Worm (Caenorhabditis elegans) whole organism, L1 larva: ENCODE measurements around the gene srx-105.

Experiments
- C16A3.4 ChIP-seq: fragments of 150-350 bp; optimal IDR thresholded peaks from 2 replicates; lab custom pipeline; 2014; ENCODE audit warnings: missing biosample characterization, missing genetic modification characterization
- aly-2 ChIP-seq: fragments of 150-350 bp; optimal IDR thresholded peaks from 2 replicates; lab custom pipeline; 2014; ENCODE audit warnings: missing biosample characterization, missing genetic modification characterization
- ama-1 ChIP-seq: fragments of 150-350 bp; optimal IDR thresholded peaks from 2 replicates; lab custom pipeline; 2014
- blmp-1 ChIP-seq: fragments of 150-350 bp; optimal IDR thresholded peaks from 2 replicates; lab custom pipeline; 2014; ENCODE audit warnings: missing biosample characterization, missing genetic modification characterization
- ceh-63 ChIP-seq: fragments of 200-800 bp; sonication (Bioruptor generic); optimal IDR thresholded peaks from 2 replicates; lab custom pipeline; 2018; ENCODE audit warnings: mild to moderate bottlenecking, missing genetic modification characterization, missing compliant biosample characterization
- ceh-8 ChIP-seq: fragments of 200-800 bp; sonication (Bioruptor generic); optimal IDR thresholded peaks from 2 replicates; lab custom pipeline; 2018; ENCODE audit warnings: mild to moderate bottlenecking, missing genetic modification characterization, moderate library complexity, missing compliant biosample characterization
- ceh-82 ChIP-seq, 3 experiments: fragments of 150-350 bp in 1 of 3; sonication (generic microtip) in 2 of 3; optimal IDR thresholded peaks; 2 replicates each; lab custom pipeline; 2014 to 2017; ENCODE audit warnings: missing biosample characterization in 3 of 3, missing genetic modification characterization in 3 of 3
- dsc-1 ChIP-seq: sonication (generic microtip); optimal IDR thresholded peaks from 2 replicates; lab custom pipeline; 2016; ENCODE audit warnings: mild to moderate bottlenecking, missing genetic modification characterization, missing compliant biosample characterization
- efl-3 ChIP-seq: fragments of 200-800 bp; sonication (Bioruptor generic); optimal IDR thresholded peaks from 2 replicates; lab custom pipeline; 2018; ENCODE audit warnings: mild to moderate bottlenecking, missing genetic modification characterization, missing compliant biosample characterization
- egl-13 ChIP-seq: sonication (generic microtip); optimal IDR thresholded peaks from 2 replicates; lab custom pipeline; 2016; ENCODE audit warnings: missing genotype, missing genetic modification reagents, missing genetic modification characterization, missing compliant biosample characterization
- egl-27 ChIP-seq, 2 experiments: fragments of 150-350 bp in 1 of 2; sonication (generic microtip); optimal IDR thresholded peaks; 3 replicates each; lab custom pipeline; 2017 to 2018; ENCODE audit warnings: missing biosample characterization in 2 of 2, missing genetic modification characterization in 2 of 2, missing genetic modification reagents in 2 of 2
- elt-3 ChIP-seq, 6 experiments: fragments of 150-350 bp in 1 of 6; sonication (generic microtip); optimal IDR thresholded peaks; 2 replicates each; lab custom pipeline; 2017 to 2018; ENCODE audit warnings: missing biosample characterization in 6 of 6, missing genetic modification characterization in 6 of 6, inconsistent platforms in 1 of 6
- fkh-10 ChIP-seq: sonication (generic microtip); optimal IDR thresholded peaks from 2 replicates; lab custom pipeline; 2017; ENCODE audit warnings: missing biosample characterization, missing genetic modification reagents, missing genetic modification characterization
- fkh-4 ChIP-seq: sonication (generic microtip); optimal IDR thresholded peaks from 2 replicates; lab custom pipeline; 2016; ENCODE audit warnings: missing compliant biosample characterization, missing genetic modification characterization, borderline replicate concordance
- hlh-4 ChIP-seq: sonication (generic microtip); optimal IDR thresholded peaks from 2 replicates; lab custom pipeline; 2016; ENCODE audit warnings: mild to moderate bottlenecking, missing genetic modification characterization, missing compliant biosample characterization
- hpl-2 ChIP-seq: fragments of 150-350 bp; optimal IDR thresholded peaks from 2 replicates; lab custom pipeline; 2014; ENCODE audit warnings: missing biosample characterization, missing genetic modification reagents, missing genetic modification characterization
- lin-39 ChIP-seq: fragments of 150-350 bp; optimal IDR thresholded peaks from 2 replicates; lab custom pipeline; 2014; ENCODE audit warnings: missing biosample characterization, missing genetic modification reagents, missing genetic modification characterization
- lir-3 ChIP-seq: sonication (generic microtip); optimal IDR thresholded peaks from 2 replicates; lab custom pipeline; 2016; ENCODE audit warnings: mild to moderate bottlenecking, missing genetic modification characterization, moderate library complexity, missing compliant biosample characterization; ENCODE audit not compliant: poor library complexity
- lsy-2 ChIP-seq, 2 experiments: fragments of 150-350 bp; optimal IDR thresholded peaks; 2 replicates each; lab custom pipeline; 2014; ENCODE audit warnings: missing biosample characterization in 2 of 2, missing genetic modification characterization in 2 of 2
- mep-1 ChIP-seq: fragments of 150-350 bp; optimal IDR thresholded peaks from 2 replicates; lab custom pipeline; 2014; ENCODE audit warnings: missing biosample characterization, missing genetic modification characterization
- nhr-11 ChIP-seq: fragments of 150-350 bp; optimal IDR thresholded peaks from 2 replicates; lab custom pipeline; 2014; ENCODE audit warnings: missing biosample characterization, missing genetic modification characterization
- nhr-20 ChIP-seq: sonication (generic microtip); optimal IDR thresholded peaks from 2 replicates; lab custom pipeline; 2016; ENCODE audit warnings: mild to moderate bottlenecking, missing genetic modification characterization, missing compliant biosample characterization
- nhr-237 ChIP-seq: fragments of 150-350 bp; optimal IDR thresholded peaks from 2 replicates; lab custom pipeline; 2014; ENCODE audit warnings: missing biosample characterization, missing genetic modification characterization
- nhr-28 ChIP-seq: fragments of 150-350 bp; optimal IDR thresholded peaks from 2 replicates; lab custom pipeline; 2014; ENCODE audit warnings: missing biosample characterization, missing genetic modification characterization
- nhr-77 ChIP-seq: fragments of 150-350 bp; optimal IDR thresholded peaks from 2 replicates; lab custom pipeline; 2014; ENCODE audit warnings: missing biosample characterization, missing genetic modification characterization
- sox-4 ChIP-seq: sonication (generic microtip); optimal IDR thresholded peaks from 2 replicates; lab custom pipeline; 2016; ENCODE audit warnings: missing genetic modification characterization, missing compliant biosample characterization
- sup-37 ChIP-seq: fragments of 200-800 bp; sonication (Bioruptor generic); optimal IDR thresholded peaks from 2 replicates; lab custom pipeline; 2018; ENCODE audit warnings: mild to moderate bottlenecking, missing genetic modification characterization, missing compliant biosample characterization
- swsn-7 ChIP-seq: sonication (generic microtip); optimal IDR thresholded peaks from 2 replicates; lab custom pipeline; 2016; ENCODE audit warnings: missing genetic modification characterization, missing compliant biosample characterization
- tbx-2 ChIP-seq: sonication (generic microtip); optimal IDR thresholded peaks from 2 replicates; lab custom pipeline; 2016; ENCODE audit warnings: missing genetic modification characterization, missing compliant biosample characterization
- tlp-1 ChIP-seq: fragments of 150-350 bp; optimal IDR thresholded peaks from 2 replicates; lab custom pipeline; 2014; ENCODE audit warnings: missing biosample characterization, missing genetic modification characterization
- unc-130 ChIP-seq: fragments of 150-350 bp; optimal IDR thresholded peaks from 2 replicates; lab custom pipeline; 2017; ENCODE audit warnings: missing biosample characterization, missing genetic modification characterization, inconsistent platforms
- unc-62 ChIP-seq: fragments of 150-350 bp; optimal IDR thresholded peaks from 2 replicates; lab custom pipeline; 2014; ENCODE audit warnings: missing biosample characterization, missing genetic modification reagents, missing genetic modification characterization
- ztf-11 ChIP-seq, 2 experiments: sonication (generic microtip); optimal IDR thresholded peaks; 2 replicates each; lab custom pipeline; 2016 to 2017; ENCODE audit warnings: missing genetic modification characterization in 2 of 2, missing biosample characterization in 1 of 2, missing compliant biosample characterization in 1 of 2
- ztf-4 ChIP-seq: fragments of 150-350 bp; optimal IDR thresholded peaks from 2 replicates; lab custom pipeline; 2014; ENCODE audit warnings: missing biosample characterization, missing genetic modification characterization

Gene srx-105

ce11 chrII:3678978-3679377, 22.2 kb downstream of the srx-105 start:
- TF ChIP-seq nhr-237 (tag; lab: Kevin White, UChicago): no peak
- no peak for TF ChIP-seq lin-39 (tag; lab: Kevin White, UChicago)
- no peak for TF ChIP-seq ama-1

- TF ChIP-seq ceh-8 (GFP tag; lab: Kevin White, UChicago) (no peak), unc-62 (GFP tag; lab: Kevin White, UChicago) (no peak), ceh-63 (GFP tag; lab: Kevin White, UChicago) (no peak), lsy-2 (tag; optimal IDR thresholded peaks at IDR 0.05; lab: Kevin White, UChicago) (no peak), unc-130 (tag; lab: Kevin White, UChicago) (no peak), egl-27 (tag; optimal IDR thresholded peaks at IDR 0.05; lab: Kevin White, UChicago) (no peak), swsn-7 (tag; lab: Kevin White, UChicago) (no peak), aly-2 (tag; lab: Kevin White, UChicago) (no peak), fkh-4 (tag; lab: Kevin White, UChicago) (no peak), hpl-2 (GFP tag; lab: Kevin White, UChicago) (no peak), tbx-2 (tag; lab: Kevin White, UChicago) (no peak), nhr-77 (tag; lab: Kevin White, UChicago) (no peak)
- TF ChIP-seq, all 84 proteins: peak for 0
Measured at ce11 chrII:3675176-3675575, 26.0 kb downstream of the srx-105 start, which contains the start of gene F19B10.2. Gene F19B10.2 (plus strand): TSS chrII:3675476.

- TF ChIP-seq nhr-28 (tag; lab: Kevin White, UChicago): no peak
- no peak for TF ChIP-seq lsy-2 (tag; optimal IDR thresholded peaks at IDR 0.05; lab: Kevin White, UChicago)
- no peak for TF ChIP-seq ztf-4
- no peak for TF ChIP-seq ceh-82 (tag; optimal IDR thresholded peaks at IDR 0.05; lab: Kevin White, UChicago)
- TF ChIP-seq nhr-11 (tag; lab: Kevin White, UChicago): no peak
- no peak for TF ChIP-seq aly-2 (tag; lab: Kevin White, UChicago)
- TF ChIP-seq nhr-20 (tag; lab: Kevin White, UChicago): no peak
- no peak for TF ChIP-seq hpl-2 (GFP tag; lab: Kevin White, UChicago)
- TF ChIP-seq C16A3.4 (tag; lab: Kevin White, UChicago): no peak
- no peak for TF ChIP-seq elt-3 (tag; optimal IDR thresholded peaks at IDR 0.05; lab: Kevin White, UChicago)
- no peak for TF ChIP-seq sup-37
- no peak for TF ChIP-seq lir-3 (tag; lab: Kevin White, UChicago)
- TF ChIP-seq nhr-77 (tag; lab: Kevin White, UChicago): no peak
- no peak for TF ChIP-seq tlp-1 (tag; lab: Kevin White, UChicago)
Measured at ce11 chrII:3673493-3673892, 27.7 kb downstream of the srx-105 start, which contains the start of gene sea-1. Gene sea-1 (minus strand): TSS chrII:3673593.

ce11 chrII:3670956-3671355, 30.2 kb downstream of the srx-105 start, which contains the start of gene srx-98:
Gene srx-98 (minus strand): TSS chrII:3671056.
- TF ChIP-seq fkh-10: no peak
- no peak for TF ChIP-seq nhr-237 (tag; lab: Kevin White, UChicago)
- TF ChIP-seq sup-37: no peak
- TF ChIP-seq hlh-4: no peak
- TF ChIP-seq mep-1 (tag; lab: Kevin White, UChicago): no peak
- TF ChIP-seq blmp-1 (tag; lab: Kevin White, UChicago): no peak
- TF ChIP-seq nhr-28 (tag; lab: Kevin White, UChicago): no peak
- no peak for TF ChIP-seq dsc-1 (tag; lab: Kevin White, UChicago)
- TF ChIP-seq efl-3 (GFP tag; lab: Kevin White, UChicago): no peak
- no peak for TF ChIP-seq sox-4 (tag; lab: Kevin White, UChicago)
- no peak for TF ChIP-seq lsy-2 (tag; optimal IDR thresholded peaks at IDR 0.05; lab: Kevin White, UChicago)
- TF ChIP-seq unc-62 (GFP tag; lab: Kevin White, UChicago): no peak
- no peak for TF ChIP-seq ztf-4
- no peak for TF ChIP-seq ztf-11 (tag; optimal IDR thresholded peaks at IDR 0.05; lab: Kevin White, UChicago)
- no peak for TF ChIP-seq egl-13 (tag; lab: Kevin White, UChicago)
- no peak for TF ChIP-seq tlp-1 (tag; lab: Kevin White, UChicago)
